Fruit fly (Drosophila melanogaster) whole organism, embryonic: ENCODE measurements around the gene FucTD.

Experiments used
- Bteb2 ChIP-seq: fragments of 200-800 bp; sonication (Bioruptor generic); optimal IDR thresholded peaks from 2 replicates; lab custom pipeline; 2016; ENCODE audit warnings: missing biosample characterization, missing genetic modification characterization
- CG10209 ChIP-seq: fragments of 200-800 bp; sonication (Bioruptor generic); optimal IDR thresholded peaks from 3 replicates; lab custom pipeline; 2017; ENCODE audit warnings: missing biosample characterization, mild to moderate bottlenecking, missing genetic modification characterization, missing genetic modification reagents
- CG10543 ChIP-seq: fragments of 200-800 bp; sonication (Bioruptor generic); optimal IDR thresholded peaks from 3 replicates; lab custom pipeline; 2017; ENCODE audit warnings: missing biosample characterization, mild to moderate bottlenecking, missing genetic modification characterization, moderate library complexity
- CG10565 ChIP-seq: fragments of 200-800 bp; sonication (Bioruptor generic); optimal IDR thresholded peaks from 3 replicates; lab custom pipeline; 2016; ENCODE audit warnings: missing biosample characterization, mild to moderate bottlenecking, missing genetic modification characterization
- CG11695 ChIP-seq: fragments of 200-800 bp; sonication (Bioruptor generic); IDR thresholded peaks from 3 replicates; pipeline ENCODE4 v1.3.6; 2022; ENCODE audit warnings: missing biosample characterization, missing genetic modification characterization
- CG12071 ChIP-seq: fragments of 200-800 bp; sonication (Bioruptor generic); optimal IDR thresholded peaks from 3 replicates; lab custom pipeline; 2018; ENCODE audit warnings: missing biosample characterization, mild to moderate bottlenecking, missing genetic modification characterization
- CG13894 ChIP-seq: fragments of 200-800 bp; sonication (Bioruptor generic); optimal IDR thresholded peaks from 3 replicates; lab custom pipeline; 2018; ENCODE audit warnings: missing biosample characterization, mild to moderate bottlenecking, missing genetic modification characterization, moderate library complexity
- CG14667 ChIP-seq: fragments of 200-800 bp; sonication (Bioruptor generic); IDR thresholded peaks from 2 replicates; pipeline ENCODE4 v1.3.6; 2022; ENCODE audit warnings: missing biosample characterization, missing genetic modification characterization
- CG15514 ChIP-seq: fragments of 200-800 bp; sonication (Bioruptor generic); optimal IDR thresholded peaks from 3 replicates; lab custom pipeline; 2017; ENCODE audit warnings: missing biosample characterization, missing genetic modification characterization, mild to moderate bottlenecking, moderate library complexity, missing genetic modification reagents
- CG17568 ChIP-seq: fragments of 200-800 bp; sonication (Bioruptor generic); optimal IDR thresholded peaks from 2 replicates; lab custom pipeline; 2018; ENCODE audit warnings: missing biosample characterization, mild to moderate bottlenecking, missing genetic modification characterization, moderate library complexity
- CG18599 ChIP-seq: fragments of 200-800 bp; sonication (Bioruptor generic); optimal IDR thresholded peaks from 3 replicates; lab custom pipeline; 2017; ENCODE audit warnings: missing biosample characterization, missing genetic modification characterization, mild to moderate bottlenecking, moderate library complexity, missing genetic modification reagents
- CG34376 ChIP-seq: fragments of 200-800 bp; sonication (Bioruptor generic); optimal IDR thresholded peaks from 2 replicates; lab custom pipeline; 2018; ENCODE audit warnings: missing biosample characterization, mild to moderate bottlenecking, missing genetic modification characterization
- CG4730 ChIP-seq: fragments of 200-800 bp; sonication (Bioruptor generic); IDR thresholded peaks from 2 replicates; pipeline ENCODE4 v1.3.6; 2022; ENCODE audit warnings: missing biosample characterization, missing genetic modification characterization
- CG7271 ChIP-seq: fragments of 200-800 bp; sonication (Bioruptor generic); optimal IDR thresholded peaks from 2 replicates; lab custom pipeline; 2018; ENCODE audit warnings: missing biosample characterization, mild to moderate bottlenecking, missing genetic modification characterization, moderate library complexity
- CG9797 ChIP-seq: fragments of 200-800 bp; sonication (Bioruptor generic); optimal IDR thresholded peaks from 3 replicates; lab custom pipeline; 2018; ENCODE audit warnings: missing biosample characterization, mild to moderate bottlenecking, missing genetic modification characterization
- Deaf1 ChIP-seq: fragments of 200-800 bp; optimal IDR thresholded peaks from 3 replicates; lab custom pipeline; 2019; ENCODE audit warnings: missing biosample characterization, mild to moderate bottlenecking, missing genetic modification characterization, moderate library complexity
- Dek ChIP-seq: fragments of 200-800 bp; sonication (Bioruptor generic); optimal IDR thresholded peaks from 3 replicates; lab custom pipeline; 2019; ENCODE audit warnings: missing biosample characterization, mild to moderate bottlenecking, missing genetic modification characterization, moderate library complexity
- Eip74EF ChIP-seq, 2 experiments: fragments of 200-800 bp in 1 of 2; fragments of >200 bp in 1 of 2; sonication (Bioruptor generic) in 1 of 2; optimal IDR thresholded peaks; 2 replicates each; lab custom pipeline; 2017 to 2019; ENCODE audit warnings: missing biosample characterization in 2 of 2, missing genetic modification characterization in 2 of 2, mild to moderate bottlenecking in 1 of 2, moderate library complexity in 1 of 2
- GATAe ChIP-seq: fragments of 200-800 bp; sonication (Bioruptor generic); conservative IDR thresholded peaks from 2 replicates; pipeline ENCODE4 v1.3.6; 2022; ENCODE audit warnings: missing biosample characterization, missing genetic modification characterization
- HLHmδ ChIP-seq: fragments of 200-800 bp; sonication (Bioruptor generic); optimal IDR thresholded peaks from 2 replicates; lab custom pipeline; 2018; ENCODE audit warnings: missing biosample characterization, mild to moderate bottlenecking, missing genetic modification characterization, moderate library complexity
- Lim3 ChIP-seq: fragments of 200-800 bp; sonication (Bioruptor generic); IDR thresholded peaks from 2 replicates; pipeline ENCODE4 v1.3.6; 2022; ENCODE audit warnings: missing biosample characterization, missing genetic modification characterization
- MBD-R2 ChIP-seq: fragments of 200-800 bp; sonication (Bioruptor generic); IDR thresholded peaks from 2 replicates; pipeline ENCODE4 v1.3.6; 2022; ENCODE audit warnings: missing biosample characterization, missing genetic modification characterization
- Max ChIP-seq: fragments of 200-800 bp; sonication (Bioruptor generic); optimal IDR thresholded peaks from 2 replicates; lab custom pipeline; 2016; ENCODE audit warnings: missing biosample characterization, mild to moderate bottlenecking, missing genetic modification characterization
- Myb ChIP-seq: fragments of 200-800 bp; sonication (Bioruptor generic); optimal IDR thresholded peaks from 2 replicates; lab custom pipeline; 2016; ENCODE audit warnings: missing biosample characterization, missing genetic modification characterization
- Poxn ChIP-seq: fragments of 200-800 bp; sonication (Bioruptor generic); IDR thresholded peaks from 2 replicates; pipeline ENCODE4 v1.3.6; 2022; ENCODE audit warnings: missing biosample characterization, missing genetic modification characterization
- Ravus ChIP-seq: fragments of 200-800 bp; sonication (Bioruptor generic); IDR thresholded peaks from 2 replicates; pipeline ENCODE4 v1.3.6; 2022; ENCODE audit warnings: missing biosample characterization, missing genetic modification characterization
- Spps ChIP-seq: fragments of 200-800 bp; sonication (Bioruptor generic); optimal IDR thresholded peaks from 2 replicates; lab custom pipeline; 2018; ENCODE audit warnings: missing biosample characterization, mild to moderate bottlenecking, missing genetic modification characterization
- abd-A ChIP-seq: fragments of 200-800 bp; sonication (Bioruptor generic); optimal IDR thresholded peaks from 3 replicates; lab custom pipeline; 2019; ENCODE audit warnings: missing biosample characterization, mild to moderate bottlenecking, missing genetic modification characterization, moderate library complexity
- ac ChIP-seq: fragments of 200-800 bp; sonication (Bioruptor generic); optimal IDR thresholded peaks from 3 replicates; lab custom pipeline; 2017; ENCODE audit warnings: missing biosample characterization, mild to moderate bottlenecking, missing genetic modification characterization
- ash1 ChIP-seq: fragments of 200-800 bp; sonication (Bioruptor generic); optimal IDR thresholded peaks from 2 replicates; lab custom pipeline; 2018; ENCODE audit warnings: missing biosample characterization, mild to moderate bottlenecking, missing genetic modification characterization
- br ChIP-seq: fragments of >200 bp; optimal IDR thresholded peaks from 2 replicates; lab custom pipeline; 2017
- cad ChIP-seq: fragments of >200 bp; optimal IDR thresholded peaks from 2 replicates; lab custom pipeline; 2017; ENCODE audit warnings: missing biosample characterization, missing genetic modification characterization
- dm ChIP-seq: fragments of 200-800 bp; sonication (Bioruptor generic); optimal IDR thresholded peaks from 3 replicates; lab custom pipeline; 2016; ENCODE audit warnings: missing biosample characterization, missing genetic modification characterization
- fd3F ChIP-seq: fragments of 200-800 bp; sonication (Bioruptor generic); optimal IDR thresholded peaks from 2 replicates; lab custom pipeline; 2018; ENCODE audit warnings: missing biosample characterization, mild to moderate bottlenecking, missing genetic modification characterization, moderate library complexity
- fd96Cb ChIP-seq: fragments of 200-800 bp; sonication (Bioruptor generic); optimal IDR thresholded peaks from 2 replicates; lab custom pipeline; 2018; ENCODE audit warnings: missing biosample characterization, mild to moderate bottlenecking, missing genetic modification characterization, moderate library complexity
- gfzf ChIP-seq: fragments of 200-800 bp; sonication (Bioruptor generic); optimal IDR thresholded peaks from 2 replicates; lab custom pipeline; 2016; ENCODE audit warnings: missing biosample characterization, mild to moderate bottlenecking, missing genetic modification characterization, moderate library complexity
- lbe ChIP-seq: fragments of 200-800 bp; sonication (Bioruptor generic); optimal IDR thresholded peaks from 2 replicates; lab custom pipeline; 2016; ENCODE audit warnings: missing biosample characterization, mild to moderate bottlenecking, missing genetic modification characterization
- scrt ChIP-seq: fragments of 200-800 bp; sonication (Bioruptor generic); optimal IDR thresholded peaks from 2 replicates; lab custom pipeline; 2018; ENCODE audit warnings: missing biosample characterization, mild to moderate bottlenecking, missing genetic modification characterization, moderate library complexity
- sd ChIP-seq: fragments of 200-800 bp; sonication (Bioruptor generic); optimal IDR thresholded peaks from 3 replicates; lab custom pipeline; 2018; ENCODE audit warnings: missing biosample characterization, mild to moderate bottlenecking, missing genetic modification characterization, moderate library complexity
- sens ChIP-seq: fragments of 200-800 bp; sonication (Bioruptor generic); peaks from one replicate; lab custom pipeline; 2016; ENCODE audit warnings: missing biosample characterization, missing genetic modification characterization
- sna ChIP-seq: fragments of 200-800 bp; sonication (Bioruptor generic); IDR thresholded peaks from 2 replicates; pipeline ENCODE4 v1.3.6; 2022; ENCODE audit warnings: missing biosample characterization, missing genetic modification characterization; ENCODE audit not compliant: partially characterized antibody
- toy ChIP-seq: fragments of 200-800 bp; sonication (Bioruptor generic); IDR thresholded peaks from 2 replicates; pipeline ENCODE4 v1.3.6; 2022; ENCODE audit warnings: missing biosample characterization, missing genetic modification characterization
- trem ChIP-seq: fragments of 200-800 bp; optimal IDR thresholded peaks from 3 replicates; lab custom pipeline; 2019; ENCODE audit warnings: missing biosample characterization, mild to moderate bottlenecking, missing genetic modification characterization, moderate library complexity
- zen ChIP-seq: fragments of 200-800 bp; sonication (Bioruptor generic); optimal IDR thresholded peaks from 3 replicates; lab custom pipeline; 2018; ENCODE audit warnings: missing biosample characterization, mild to moderate bottlenecking, missing genetic modification characterization, moderate library complexity
- zen2 ChIP-seq: fragments of 200-800 bp; sonication (Bioruptor generic); IDR thresholded peaks from 3 replicates; pipeline ENCODE4 v1.3.6; 2022; ENCODE audit warnings: missing biosample characterization, missing genetic modification characterization; ENCODE audit not compliant: partially characterized antibody

Gene FucTD

dm6 chr3L:1401364-1401978 lies 14.6 kb upstream of the FucTD start (continued):
- TF ChIP-seq Dek (no peak), CG15514 (no peak), Max (GFP tag; lab: Kevin White, UChicago) (no peak), Bteb2 (GFP tag; lab: Kevin White, UChicago) (no peak), CG4730 (no peak), Eip74EF (GFP tag; optimal IDR thresholded peaks at IDR 0.05; lab: Kevin White, UChicago) (peak in 1 of 2 experiments; percentile 33), Poxn (no peak), ac (no peak), Deaf1 (no peak), CG10209 (GFP tag; lab: Kevin White, UChicago) (no peak), HLHmδ (GFP tag; lab: Kevin White, UChicago) (no peak), CG34376 (peak; percentile 2), CG17568 (GFP tag; lab: Kevin White, UChicago) (no peak), CG10543 (GFP tag; lab: Kevin White, UChicago) (no peak), MBD-R2 (GFP tag; lab: Robert Waterston, UW) (no peak), br (lab: Kevin White, UChicago) (no peak), Myb (no peak), CG18599 (GFP tag; lab: Kevin White, UChicago) (no peak), zen2 (peak; percentile 45; the same call in 1 of the 3 replicates), Spps (tag; lab: Kevin White, UChicago) (no peak), gfzf (no peak), fd3F (no peak), lbe (no peak), sens (GFP tag; lab: Kevin White, UChicago) (no peak), Ravus (GFP tag; lab: Robert Waterston, UW) (no peak)

- TF ChIP-seq CG12071 (GFP tag; lab: Kevin White, UChicago) (no peak), Lim3 (no peak), CG11695 (no peak), CG14667 (GFP tag; lab: Robert Waterston, UW) (0 out of 2 replicates have a peak, but pooled peaks have one; percentile 6), GATAe (GFP tag; lab: Robert Waterston, UW) (no peak), abd-A (tag; lab: Kevin White, UChicago) (peak; percentile 62), CG13894 (tag; lab: Kevin White, UChicago) (peak; percentile 56)
These were observed 13.9 kb upstream of the FucTD start for dm6 chr3L:1402152-1402551.

dm6 chr3L:1404549-1404948 lies 11.5 kb upstream of the FucTD start:
- TF ChIP-seq CG10565: no peak
- no peak for TF ChIP-seq fd96Cb (tag; lab: Kevin White, UChicago)
- peak; percentile 21 for TF ChIP-seq CG7271 (tag; lab: Kevin White, UChicago)
- TF ChIP-seq toy (GFP tag; lab: Robert Waterston, UW): no peak
- TF ChIP-seq ash1 (GFP tag; lab: Kevin White, UChicago): no peak
- TF ChIP-seq CG9797 (GFP tag; lab: Kevin White, UChicago): no peak
- TF ChIP-seq dm (GFP tag; lab: Kevin White, UChicago): no peak
- no peak for TF ChIP-seq scrt (GFP tag; lab: Kevin White, UChicago)
- no peak for TF ChIP-seq trem (tag; lab: Kevin White, UChicago)
- no peak for TF ChIP-seq sna (GFP tag; lab: Robert Waterston, UW)
- TF ChIP-seq zen (tag; lab: Kevin White, UChicago): peak; percentile 67
- peak; percentile 90 for TF ChIP-seq cad
- no peak for TF ChIP-seq sd
